Fruit fly (Drosophila melanogaster) whole organism, embryonic: ENCODE results near the gene Snm1.

ENCODE experiments used
- CG11560 ChIP-seq: fragments of 200-800 bp; sonication (Bioruptor generic); IDR thresholded peaks from 3 replicates; pipeline ENCODE4 v1.3.6; 2022; ENCODE audit warnings: missing biosample characterization, missing genetic modification characterization
- CG12769 ChIP-seq: fragments of 200-800 bp; sonication (Bioruptor generic); optimal IDR thresholded peaks from 2 replicates; lab custom pipeline; 2019; ENCODE audit warnings: missing biosample characterization, mild to moderate bottlenecking, missing genetic modification characterization, moderate library complexity
- CG14441 ChIP-seq: fragments of 200-800 bp; sonication (Bioruptor generic); IDR thresholded peaks from 2 replicates; pipeline ENCODE4 v1.3.6; 2022; ENCODE audit warnings: missing biosample characterization, missing genetic modification characterization
- CG15073 ChIP-seq: fragments of 200-800 bp; sonication (Bioruptor generic); optimal IDR thresholded peaks from 2 replicates; lab custom pipeline; 2016; ENCODE audit warnings: missing biosample characterization, missing genetic modification characterization
- CG15479 ChIP-seq: fragments of 200-800 bp; sonication (Bioruptor generic); optimal IDR thresholded peaks from 3 replicates; lab custom pipeline; 2019; ENCODE audit warnings: missing biosample characterization, mild to moderate bottlenecking, missing genetic modification characterization, moderate library complexity
- CG15696 ChIP-seq: fragments of 200-800 bp; sonication (Bioruptor generic); optimal IDR thresholded peaks from 2 replicates; lab custom pipeline; 2019; ENCODE audit warnings: missing biosample characterization, mild to moderate bottlenecking, missing genetic modification characterization, moderate library complexity
- CG2202 ChIP-seq: fragments of 200-800 bp; sonication (Bioruptor generic); optimal IDR thresholded peaks from 2 replicates; lab custom pipeline; 2018; ENCODE audit warnings: missing biosample characterization, mild to moderate bottlenecking, missing genetic modification characterization
- CG31224 ChIP-seq: fragments of 200-800 bp; sonication (Bioruptor generic); IDR thresholded peaks from 2 replicates; pipeline ENCODE4 v1.3.6; 2022; ENCODE audit warnings: missing biosample characterization, missing genetic modification characterization
- CG3163 ChIP-seq: fragments of 200-800 bp; sonication (Bioruptor generic); optimal IDR thresholded peaks from 3 replicates; lab custom pipeline; 2016; ENCODE audit warnings: missing biosample characterization, missing genetic modification characterization
- CG5953 ChIP-seq: fragments of 200-800 bp; sonication (Bioruptor generic); IDR thresholded peaks from 2 replicates; pipeline ENCODE4 v1.3.6; 2022; ENCODE audit warnings: missing biosample characterization, missing genetic modification characterization
- CG6813 ChIP-seq: fragments of 200-800 bp; sonication (Bioruptor generic); optimal IDR thresholded peaks from 2 replicates; lab custom pipeline; 2017; ENCODE audit warnings: missing biosample characterization, missing genetic modification characterization, mild to moderate bottlenecking, moderate library complexity, missing genetic modification reagents
- CG7839 ChIP-seq: fragments of 200-800 bp; sonication (Bioruptor generic); optimal IDR thresholded peaks from 3 replicates; lab custom pipeline; 2018; ENCODE audit warnings: missing biosample characterization, mild to moderate bottlenecking, missing genetic modification characterization, moderate library complexity
- CG8290 ChIP-seq, 3 experiments: fragments of 200-800 bp; sonication (Bioruptor generic); optimal IDR thresholded peaks; 2 replicates each; lab custom pipeline; 2016 to 2019; ENCODE audit warnings: missing biosample characterization in 3 of 3, missing genetic modification characterization in 3 of 3, mild to moderate bottlenecking in 2 of 3, moderate library complexity in 1 of 3
- CG8944 ChIP-seq: fragments of 200-800 bp; sonication (Bioruptor generic); optimal IDR thresholded peaks from 3 replicates; lab custom pipeline; 2016; ENCODE audit warnings: missing biosample characterization, missing genetic modification characterization
- CG9797 ChIP-seq: fragments of 200-800 bp; sonication (Bioruptor generic); optimal IDR thresholded peaks from 3 replicates; lab custom pipeline; 2018; ENCODE audit warnings: missing biosample characterization, mild to moderate bottlenecking, missing genetic modification characterization
- Chrac-16 ChIP-seq: fragments of 200-800 bp; sonication (Bioruptor generic); optimal IDR thresholded peaks from 3 replicates; lab custom pipeline; 2016; ENCODE audit warnings: missing biosample characterization, missing genetic modification characterization
- CrebB ChIP-seq: fragments of 200-800 bp; sonication (Bioruptor generic); optimal IDR thresholded peaks from 3 replicates; lab custom pipeline; 2018; ENCODE audit warnings: missing biosample characterization, mild to moderate bottlenecking, missing genetic modification characterization
- Drgx ChIP-seq: fragments of 200-800 bp; sonication (Bioruptor generic); IDR thresholded peaks from 2 replicates; pipeline ENCODE4 v1.3.6; 2022; ENCODE audit warnings: missing biosample characterization, missing genetic modification characterization
- Ets65A ChIP-seq: fragments of 200-800 bp; sonication (Bioruptor generic); peaks from one replicate; lab custom pipeline; 2016; ENCODE audit warnings: missing biosample characterization, missing genetic modification characterization
- Gsc ChIP-seq: fragments of 200-800 bp; sonication (Bioruptor generic); IDR thresholded peaks from 2 replicates; pipeline ENCODE4 v1.3.6; 2022; ENCODE audit warnings: missing biosample characterization, missing genetic modification characterization
- Hmr ChIP-seq: fragments of 200-800 bp; sonication (Bioruptor generic); optimal IDR thresholded peaks from 3 replicates; lab custom pipeline; 2017; ENCODE audit warnings: mild to moderate bottlenecking, missing biosample characterization, missing genetic modification reagents, missing genetic modification characterization
- Hsf ChIP-seq: fragments of 200-800 bp; sonication (Bioruptor generic); optimal IDR thresholded peaks from 3 replicates; lab custom pipeline; 2016; ENCODE audit warnings: missing biosample characterization, missing genetic modification characterization
- Jarid2 ChIP-seq: fragments of 200-800 bp; sonication (Bioruptor generic); optimal IDR thresholded peaks from 3 replicates; lab custom pipeline; 2017; ENCODE audit warnings: mild to moderate bottlenecking, missing biosample characterization, missing genetic modification reagents, missing genetic modification characterization
- NC2α ChIP-seq: fragments of 200-800 bp; sonication (Bioruptor generic); optimal IDR thresholded peaks from 2 replicates; lab custom pipeline; 2016; ENCODE audit warnings: missing biosample characterization, missing genetic modification characterization
- Nf-YB ChIP-seq: fragments of 200-800 bp; sonication (Bioruptor generic); optimal IDR thresholded peaks from 3 replicates; lab custom pipeline; 2019; ENCODE audit warnings: missing biosample characterization, mild to moderate bottlenecking, missing genetic modification characterization, moderate library complexity
- Oaz ChIP-seq: fragments of 200-800 bp; sonication (Bioruptor generic); IDR thresholded peaks from 2 replicates; pipeline ENCODE4 v1.3.6; 2022; ENCODE audit warnings: missing biosample characterization, missing genetic modification characterization
- Rx ChIP-seq: fragments of 200-800 bp; sonication (Bioruptor generic); IDR thresholded peaks from 2 replicates; pipeline ENCODE4 v1.3.6; 2022; ENCODE audit warnings: missing biosample characterization, missing genetic modification characterization
- Spps ChIP-seq: fragments of 200-800 bp; sonication (Bioruptor generic); optimal IDR thresholded peaks from 2 replicates; lab custom pipeline; 2018; ENCODE audit warnings: missing biosample characterization, mild to moderate bottlenecking, missing genetic modification characterization
- TFAM ChIP-seq: fragments of 200-800 bp; sonication (Bioruptor generic); optimal IDR thresholded peaks from 2 replicates; lab custom pipeline; 2017; ENCODE audit warnings: missing biosample characterization, missing genetic modification characterization, inconsistent platforms
- Xrp1 ChIP-seq: fragments of 200-800 bp; sonication (Bioruptor generic); IDR thresholded peaks from 2 replicates; pipeline ENCODE4 v1.3.6; 2022; ENCODE audit warnings: missing biosample characterization, missing genetic modification characterization
- ap ChIP-seq: fragments of 200-800 bp; sonication (Bioruptor generic); IDR thresholded peaks from 2 replicates; pipeline ENCODE4 v1.3.6; 2022; ENCODE audit warnings: missing biosample characterization, missing genetic modification characterization
- bab2 ChIP-seq: fragments of 200-800 bp; sonication (Bioruptor generic); optimal IDR thresholded peaks from 2 replicates; lab custom pipeline; 2016; ENCODE audit warnings: missing biosample characterization, missing genetic modification characterization
- btn ChIP-seq: fragments of 200-800 bp; sonication (Bioruptor generic); optimal IDR thresholded peaks from 2 replicates; lab custom pipeline; 2016; ENCODE audit warnings: missing biosample characterization, missing genetic modification characterization
- cato ChIP-seq: fragments of 200-800 bp; sonication (Bioruptor generic); optimal IDR thresholded peaks from 2 replicates; lab custom pipeline; 2016; ENCODE audit warnings: missing biosample characterization, missing genetic modification characterization, borderline replicate concordance
- cg ChIP-seq: fragments of 200-800 bp; sonication (Bioruptor generic); optimal IDR thresholded peaks from 3 replicates; lab custom pipeline; 2019; ENCODE audit warnings: missing biosample characterization, mild to moderate bottlenecking, missing genetic modification characterization, moderate library complexity
- chm ChIP-seq: fragments of 200-800 bp; sonication (Bioruptor generic); IDR thresholded peaks from 2 replicates; pipeline ENCODE4 v1.3.6; 2022; ENCODE audit warnings: missing biosample characterization, missing genetic modification characterization
- dpn ChIP-seq, 2 experiments: fragments of 200-800 bp; sonication (Bioruptor generic); optimal IDR thresholded peaks; 3 replicates each; lab custom pipeline; 2016; ENCODE audit warnings: missing biosample characterization in 2 of 2, missing genetic modification characterization in 2 of 2
- en ChIP-seq: fragments of 200-800 bp; sonication (Bioruptor generic); optimal IDR thresholded peaks from 2 replicates; lab custom pipeline; 2016; ENCODE audit warnings: missing biosample characterization, missing genetic modification characterization
- esg ChIP-seq: fragments of 200-800 bp; sonication (Bioruptor generic); conservative IDR thresholded peaks from 2 replicates; pipeline ENCODE4 v1.3.6; 2022; ENCODE audit warnings: missing biosample characterization, missing genetic modification characterization
- gsb-n ChIP-seq: fragments of 200-800 bp; sonication (Bioruptor generic); optimal IDR thresholded peaks from 3 replicates; lab custom pipeline; 2018; ENCODE audit warnings: missing biosample characterization, mild to moderate bottlenecking, missing genetic modification characterization
- lab ChIP-seq: fragments of 200-800 bp; sonication (Bioruptor generic); optimal IDR thresholded peaks from 3 replicates; lab custom pipeline; 2017; ENCODE audit warnings: missing biosample characterization, missing genetic modification characterization, mild to moderate bottlenecking, moderate library complexity, missing genetic modification reagents
- lov ChIP-seq, 2 experiments: fragments of 200-800 bp in 1 of 2; fragments of >200 bp in 1 of 2; sonication (Bioruptor generic) in 1 of 2; IDR thresholded peaks in 1 of 2; optimal IDR thresholded peaks in 1 of 2; 2 replicates in 1 of 2; 3 replicates in 1 of 2; pipeline versions ENCODE4 v1.3.6 to Lab custom; 2017 to 2022; ENCODE audit warnings: missing biosample characterization in 1 of 2, missing genetic modification characterization in 1 of 2
- oc ChIP-seq: fragments of 200-800 bp; sonication (Bioruptor generic); optimal IDR thresholded peaks from 2 replicates; lab custom pipeline; 2018; ENCODE audit warnings: missing biosample characterization, mild to moderate bottlenecking, missing genetic modification characterization, moderate library complexity
- odd ChIP-seq: fragments of 200-800 bp; sonication (Bioruptor generic); optimal IDR thresholded peaks from 2 replicates; lab custom pipeline; 2017; ENCODE audit warnings: missing biosample characterization, mild to moderate bottlenecking, missing genetic modification characterization
- pita ChIP-seq: fragments of 200-800 bp; sonication (Bioruptor generic); optimal IDR thresholded peaks from 2 replicates; lab custom pipeline; 2017; ENCODE audit warnings: missing biosample characterization, mild to moderate bottlenecking, missing genetic modification characterization
- repo ChIP-seq: fragments of 200-800 bp; sonication (Bioruptor generic); optimal IDR thresholded peaks from 2 replicates; lab custom pipeline; 2016; ENCODE audit warnings: missing biosample characterization, missing genetic modification characterization
- sens-2 ChIP-seq: fragments of 200-800 bp; sonication (Bioruptor generic); IDR thresholded peaks from 2 replicates; pipeline ENCODE4 v1.3.6; 2022; ENCODE audit warnings: missing biosample characterization, missing genetic modification characterization
- slp2 ChIP-seq: fragments of 200-800 bp; sonication (Bioruptor generic); optimal IDR thresholded peaks from 2 replicates; lab custom pipeline; 2016; ENCODE audit warnings: missing biosample characterization, missing genetic modification characterization
- sr ChIP-seq: fragments of 200-800 bp; sonication (Bioruptor generic); IDR thresholded peaks from 3 replicates; pipeline ENCODE4 v1.3.6; 2022; ENCODE audit warnings: missing biosample characterization, missing genetic modification characterization
- wor ChIP-seq: fragments of 200-800 bp; sonication (Bioruptor generic); IDR thresholded peaks from 2 replicates; pipeline ENCODE4 v1.3.6; 2022; ENCODE audit warnings: missing biosample characterization, missing genetic modification characterization

Snm1 gene

DNA sequence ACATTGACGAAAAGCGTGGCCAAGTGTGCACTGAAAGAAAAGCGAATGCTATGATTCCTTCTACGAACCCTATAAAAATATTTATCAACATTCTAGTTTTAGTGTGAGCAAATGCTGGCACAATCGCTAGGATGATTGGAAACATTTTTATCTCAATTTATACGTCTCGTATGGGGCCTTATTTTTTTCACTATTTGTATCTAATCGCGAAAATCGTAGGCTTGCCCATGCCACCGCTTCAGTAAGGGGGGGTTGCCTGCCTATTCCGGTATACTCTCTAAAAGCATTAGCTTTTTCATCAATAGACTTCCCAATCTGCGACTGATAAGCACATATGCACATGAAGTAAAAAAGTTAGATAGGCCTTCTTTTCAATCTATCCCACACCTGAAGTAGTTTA, 10.7 kb downstream of the Snm1 start (continued):
- peak; percentile 57 to 74 for TF ChIP-seq dpn (GFP tag; optimal IDR thresholded peaks at IDR 0.05; lab: Kevin White, UChicago)
- no peak for TF ChIP-seq pita (GFP tag; lab: Kevin White, UChicago)
- peak; percentile 54 for TF ChIP-seq slp2 (GFP tag; lab: Kevin White, UChicago)
- 0 out of 2 replicates have a peak, but pooled peaks have one; percentile 35 for TF ChIP-seq Gsc (GFP tag; lab: Robert Waterston, UW)
- no peak for TF ChIP-seq CG15479 (GFP tag; lab: Kevin White, UChicago)
- TF ChIP-seq Rx (GFP tag; lab: Robert Waterston, UW): peak; percentile 77
- TF ChIP-seq Drgx (GFP tag; lab: Robert Waterston, UW): peak; percentile 88
- peak; percentile 81 for TF ChIP-seq Oaz
- no peak for TF ChIP-seq lov (optimal IDR thresholded peaks at IDR 0.05; lab: Kevin White, UChicago)
- peak; percentile 66; the same call in 1 of the 3 replicates for TF ChIP-seq lov (GFP tag; IDR thresholded peaks at IDR 0.05; lab: Robert Waterston, UW)
- peak; percentile 34 for TF ChIP-seq NC2α
- no peak for TF ChIP-seq CG8290 (GFP tag; optimal IDR thresholded peaks at IDR 0.05; lab: Kevin White, UChicago)
- TF ChIP-seq CG8290 (tag; optimal IDR thresholded peaks at IDR 0.05; lab: Kevin White, UChicago): peak in 1 of 2 experiments; percentile 84
- TF ChIP-seq CG15696 (tag; lab: Kevin White, UChicago): no peak
- peak; percentile 53 for TF ChIP-seq CrebB (tag; lab: Kevin White, UChicago)
- peak; percentile 72 for TF ChIP-seq CG31224 (GFP tag; lab: Robert Waterston, UW)
- peak; percentile 82 for TF ChIP-seq esg (GFP tag; lab: Robert Waterston, UW)
- peak; percentile 64 for TF ChIP-seq ap
- TF ChIP-seq en (GFP tag; lab: Kevin White, UChicago): peak; percentile 60
- TF ChIP-seq Xrp1 (GFP tag; lab: Robert Waterston, UW): peak; percentile 82
- TF ChIP-seq Hmr (GFP tag; lab: Kevin White, UChicago): peak; percentile 88
- TF ChIP-seq Ets65A (GFP tag; lab: Kevin White, UChicago): peak; percentile 95
- peak; percentile 92 for TF ChIP-seq CG14441 (GFP tag; lab: Robert Waterston, UW)
- TF ChIP-seq wor (GFP tag; lab: Robert Waterston, UW): peak; percentile 75
- peak; percentile 76 for TF ChIP-seq CG6813 (GFP tag; lab: Kevin White, UChicago)
- peak; percentile 43 for TF ChIP-seq btn (GFP tag; lab: Kevin White, UChicago)
- peak; percentile 82 for TF ChIP-seq bab2 (GFP tag; lab: Kevin White, UChicago)
- TF ChIP-seq Spps (tag; lab: Kevin White, UChicago): peak; percentile 32
- peak; percentile 93 for TF ChIP-seq lab
- peak; percentile 60 for TF ChIP-seq CG8944 (GFP tag; lab: Kevin White, UChicago)
- peak; percentile 5 for TF ChIP-seq CG9797 (GFP tag; lab: Kevin White, UChicago)
- TF ChIP-seq cato: no peak
- peak; percentile 88 for TF ChIP-seq CG12769 (tag; lab: Kevin White, UChicago)
- peak; percentile 73; the same call in 1 of the 2 replicates for TF ChIP-seq chm
- peak; percentile 77 for TF ChIP-seq sens-2 (GFP tag; lab: Robert Waterston, UW)
- peak; percentile 86 for TF ChIP-seq CG5953 (GFP tag; lab: Robert Waterston, UW)
- no peak for TF ChIP-seq Jarid2 (GFP tag; lab: Kevin White, UChicago)
- TF ChIP-seq sr (GFP tag; lab: Robert Waterston, UW): peak; percentile 70; the same call in 1 of the 3 replicates
- peak; percentile 55; the same call in 1 of the 3 replicates for TF ChIP-seq CG11560 (tag; lab: Robert Waterston, UW)
- peak; percentile 69 for TF ChIP-seq oc (tag; lab: Kevin White, UChicago)
- TF ChIP-seq TFAM (GFP tag; lab: Kevin White, UChicago): no peak
- peak; percentile 25 for TF ChIP-seq Nf-YB
- no peak for TF ChIP-seq gsb-n (tag; lab: Kevin White, UChicago)
- peak; percentile 44 for TF ChIP-seq CG3163 (GFP tag; lab: Kevin White, UChicago)
- TF ChIP-seq cg (GFP tag; lab: Kevin White, UChicago): no peak
- TF ChIP-seq CG7839 (tag; lab: Kevin White, UChicago): no peak
- TF ChIP-seq CG2202 (tag; lab: Kevin White, UChicago): no peak
- TF ChIP-seq Chrac-16 (GFP tag; lab: Kevin White, UChicago): peak; percentile 63
- no peak for TF ChIP-seq CG15073 (GFP tag; lab: Kevin White, UChicago)
- TF ChIP-seq odd (GFP tag; lab: Kevin White, UChicago): peak; percentile 57
- peak; percentile 76 for TF ChIP-seq Hsf (GFP tag; lab: Kevin White, UChicago)
- TF ChIP-seq repo (GFP tag; lab: Kevin White, UChicago): no peak
